Fruit fly (Drosophila melanogaster): Measurements from ENCODE around the gene Abcd3.

Abcd3 gene

dm6 chrX:19717041-19717440 lies 33.5 kb upstream of the Abcd3 start:
- TF ChIP-seq Vsx2 (GFP tag; optimal IDR thresholded peaks at IDR 0.05; ENCODE audit: partially characterized antibody) (no peak), Sp1 (GFP tag; optimal IDR thresholded peaks at IDR 0.05) (no peak)

dm6 chrX:19717988-19718973 lies 32.3 kb upstream of the Abcd3 start, which contains the start of gene CG12531:
Gene CG12531, plus strand, starts transcription at chrX:19718923.
- TF ChIP-seq HLH106 (tag; optimal IDR thresholded peaks at IDR 0.05) = no peak
- no peak for TF ChIP-seq pan (optimal IDR thresholded peaks at IDR 0.05)
- no peak for TF ChIP-seq ey (GFP tag; optimal IDR thresholded peaks at IDR 0.05)
- TF ChIP-seq Myc (optimal IDR thresholded peaks at IDR 0.05) = no peak
- no peak for TF ChIP-seq lola (GFP tag; optimal IDR thresholded peaks at IDR 0.05)
- no peak for TF ChIP-seq brk (GFP tag; optimal IDR thresholded peaks at IDR 0.05)
- no peak for TF ChIP-seq GATAd (GFP tag; optimal IDR thresholded peaks at IDR 0.05)
- no peak for TF ChIP-seq usp (GFP tag; optimal IDR thresholded peaks at IDR 0.05)
- TF ChIP-seq Jra (GFP tag; optimal IDR thresholded peaks at IDR 0.05) = no peak
- no peak for TF ChIP-seq fru (GFP tag; optimal IDR thresholded peaks at IDR 0.05)
- TF ChIP-seq sage (GFP tag; optimal IDR thresholded peaks at IDR 0.05) = no peak

DNA sequence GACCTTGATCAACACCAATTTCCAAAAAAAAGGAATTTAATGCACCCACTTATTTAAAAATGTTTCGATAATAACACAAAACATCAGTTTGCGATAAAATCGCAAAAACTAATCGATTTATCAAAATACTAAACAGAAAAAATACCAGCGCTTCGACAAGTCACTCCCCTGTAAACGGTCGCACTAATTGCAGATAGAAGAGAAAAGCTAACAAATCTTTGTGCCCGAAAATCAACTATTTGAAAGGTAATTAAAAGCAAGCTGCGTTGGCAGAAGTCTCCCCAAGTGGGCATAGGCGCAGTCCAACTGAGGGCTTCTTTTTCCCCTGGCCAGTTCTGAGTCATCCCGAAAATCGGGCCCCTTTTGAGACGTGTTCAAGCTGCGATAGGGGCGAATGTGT lies 19.7 kb upstream of the Abcd3 start, which contains the start of gene AP-1-2beta:
TSS of gene AP-1-2beta (plus strand) at position 161 of the 400 bp plus-strand sequence.
- no peak for TF ChIP-seq GATAd (GFP tag; optimal IDR thresholded peaks at IDR 0.05)
- no peak for TF ChIP-seq sv (GFP tag; optimal IDR thresholded peaks at IDR 0.05)
- no peak for TF ChIP-seq dsf (GFP tag; optimal IDR thresholded peaks at IDR 0.05; ENCODE audit: borderline replicate concordance)
- TF ChIP-seq Vsx2 (GFP tag; optimal IDR thresholded peaks at IDR 0.05; ENCODE audit: partially characterized antibody) = no peak
- TF ChIP-seq ey (GFP tag; optimal IDR thresholded peaks at IDR 0.05) = no peak
- no peak for TF ChIP-seq OdsH (GFP tag; optimal IDR thresholded peaks at IDR 0.05)
- no peak for TF ChIP-seq CG9705 (GFP tag; optimal IDR thresholded peaks at IDR 0.05)
- TF ChIP-seq Dif (GFP tag; optimal IDR thresholded peaks at IDR 0.05; ENCODE audit: partially characterized antibody) = no peak
- TF ChIP-seq HLH106 (tag; optimal IDR thresholded peaks at IDR 0.05) = no peak
- no peak for TF ChIP-seq psq (GFP tag; optimal IDR thresholded peaks at IDR 0.05)
- TF ChIP-seq tai (GFP tag; optimal IDR thresholded peaks at IDR 0.05) = no peak
- TF ChIP-seq br (GFP tag; optimal IDR thresholded peaks at IDR 0.05) = no peak
- no peak for TF ChIP-seq pan (optimal IDR thresholded peaks at IDR 0.05)
- no peak for TF ChIP-seq Hr83 (GFP tag; optimal IDR thresholded peaks at IDR 0.05; ENCODE audit: poor library complexity, severe bottlenecking)
- no peak for TF ChIP-seq woc (GFP tag; optimal IDR thresholded peaks at IDR 0.05)
- no peak for TF ChIP-seq CrebA (GFP tag; optimal IDR thresholded peaks at IDR 0.05; ENCODE audit: borderline replicate concordance)
- no peak for TF ChIP-seq Rel (GFP tag; optimal IDR thresholded peaks at IDR 0.05)
- no peak for TF ChIP-seq Rel (tag; optimal IDR thresholded peaks at IDR 0.05)
- TF ChIP-seq dl (GFP tag; optimal IDR thresholded peaks at IDR 0.05; ENCODE audit: insufficient read depth in 1 of 2, partially characterized antibody in 2 of 2) = no peak
- TF ChIP-seq rgr (GFP tag; optimal IDR thresholded peaks at IDR 0.05) = no peak
- TF ChIP-seq Mio (GFP tag; optimal IDR thresholded peaks at IDR 0.05) = no peak

DNA sequence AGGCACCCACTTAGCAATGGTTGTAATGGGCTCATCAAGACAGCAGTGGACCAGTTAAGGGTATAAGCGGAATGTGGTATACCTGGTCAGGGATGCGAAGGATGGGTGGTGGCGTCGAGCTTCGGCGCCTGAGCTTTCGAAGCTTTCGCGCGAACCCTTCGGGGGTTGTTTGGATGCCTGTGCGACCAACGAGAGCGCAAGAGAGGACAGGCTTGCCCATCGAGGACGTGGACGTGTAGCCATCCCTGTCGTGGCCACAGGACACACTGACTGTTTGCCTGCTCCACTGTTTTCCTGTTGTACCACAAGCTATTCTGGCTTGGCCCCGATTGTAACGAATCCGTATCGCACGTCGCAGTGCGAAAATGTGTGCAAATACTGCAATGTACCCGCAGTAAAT lies 15.3 kb upstream of the Abcd3 start, which contains the start of gene CG14234:
TSS of gene CG14234 (plus strand) at position 301 of the 400 bp plus-strand sequence.
- TF ChIP-seq dsf (GFP tag; optimal IDR thresholded peaks at IDR 0.05; ENCODE audit: borderline replicate concordance) = no peak

- TF ChIP-seq jim (GFP tag; optimal IDR thresholded peaks at IDR 0.05) (no peak), usp (GFP tag; optimal IDR thresholded peaks at IDR 0.05) (no peak), Dif (GFP tag; optimal IDR thresholded peaks at IDR 0.05; ENCODE audit: partially characterized antibody) (no peak), Sp1 (GFP tag; optimal IDR thresholded peaks at IDR 0.05) (no peak), dmrt93B (GFP tag; optimal IDR thresholded peaks at IDR 0.05) (no peak)
Observed at dm6 chrX:19737872-19738271, 12.7 kb upstream of the Abcd3 start.
